Worm (Caenorhabditis elegans): ENCODE results near the gene H38K22.7.

DNA sequence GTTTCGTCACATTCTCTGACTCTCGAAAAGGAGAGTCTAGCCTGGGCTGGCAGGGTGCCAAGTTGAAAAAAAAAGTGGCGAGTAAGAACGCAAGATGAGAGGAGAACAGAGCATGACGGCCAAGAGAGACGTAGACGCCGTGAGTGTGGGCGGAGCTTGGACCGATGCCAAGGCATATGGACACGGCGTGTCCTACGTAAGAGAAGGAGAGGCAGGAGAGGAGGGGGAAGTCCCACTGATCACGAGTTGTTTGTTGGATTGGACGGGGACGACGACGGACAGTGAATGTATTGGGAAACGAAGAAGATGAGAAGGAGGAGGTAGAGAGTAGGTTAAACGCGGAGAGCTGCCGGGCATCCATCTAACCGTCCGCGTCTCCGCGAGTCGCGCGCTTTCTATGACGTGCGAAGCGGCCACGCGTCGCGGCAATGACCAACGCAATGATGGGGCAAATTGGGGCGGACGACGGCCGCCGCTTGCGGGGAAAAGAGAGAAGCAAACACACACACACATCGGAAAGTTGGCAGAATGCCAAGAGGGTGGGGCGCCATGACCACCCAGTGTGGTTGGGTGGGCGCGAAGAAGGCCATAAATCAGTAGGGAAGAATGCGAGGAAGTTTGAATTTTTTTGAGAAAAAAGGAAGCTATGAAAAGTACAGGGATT lies 39.4 kb upstream of the H38K22.7 start:
- peak; percentile 82 for TF ChIP-seq blmp-1 (tag; optimal IDR thresholded peaks at IDR 0.05; ENCODE audit: insufficient read depth)
- peak; percentile 74 for TF ChIP-seq ceh-82 (tag; optimal IDR thresholded peaks at IDR 0.05)
- TF ChIP-seq lin-39 (tag; optimal IDR thresholded peaks at IDR 0.05): peak; percentile 69
- peak; percentile 97 for TF ChIP-seq ztf-4 (tag; optimal IDR thresholded peaks at IDR 0.05)
- no peak for TF ChIP-seq unc-39 (tag; optimal IDR thresholded peaks at IDR 0.05)
- TF ChIP-seq nhr-237 (tag; optimal IDR thresholded peaks at IDR 0.05): peak; percentile 58
- TF ChIP-seq zag-1 (tag; optimal IDR thresholded peaks at IDR 0.05): peak; percentile 95
- peak; percentile 55 for TF ChIP-seq ztf-11 (tag; optimal IDR thresholded peaks at IDR 0.05)

Data from whole organism, L2 larva.